Fruit fly (Drosophila melanogaster) whole organism, embryonic: Measurements from ENCODE around the gene CG3587.

Source experiments
- BEAF-32 ChIP-seq: fragments of 200-800 bp; sonication (Bioruptor generic); optimal IDR thresholded peaks from 3 replicates; lab custom pipeline; 2017; ENCODE audit warnings: missing biosample characterization, missing genetic modification characterization, mild to moderate bottlenecking, moderate library complexity, missing genetic modification reagents
- Blimp-1 ChIP-seq: fragments of 200-800 bp; sonication (Bioruptor generic); optimal IDR thresholded peaks from 3 replicates; lab custom pipeline; 2018; ENCODE audit warnings: missing biosample characterization, missing genetic modification characterization, mild to moderate bottlenecking, moderate library complexity, missing genetic modification reagents
- CG10543 ChIP-seq: fragments of 200-800 bp; sonication (Bioruptor generic); optimal IDR thresholded peaks from 3 replicates; lab custom pipeline; 2017; ENCODE audit warnings: missing biosample characterization, mild to moderate bottlenecking, missing genetic modification characterization, moderate library complexity
- CG11085 ChIP-seq: fragments of 200-800 bp; sonication (Bioruptor generic); IDR thresholded peaks from 2 replicates; pipeline ENCODE4 v1.3.6; 2022; ENCODE audit warnings: missing biosample characterization, missing genetic modification characterization
- CG11247 ChIP-seq: fragments of 200-800 bp; sonication (Bioruptor generic); IDR thresholded peaks from 2 replicates; pipeline ENCODE4 v1.3.6; 2022; ENCODE audit warnings: missing biosample characterization, missing genetic modification characterization
- CG11398 ChIP-seq: fragments of 200-800 bp; sonication (Bioruptor generic); optimal IDR thresholded peaks from 2 replicates; lab custom pipeline; 2016; ENCODE audit warnings: missing biosample characterization, missing genetic modification characterization
- CG15514 ChIP-seq: fragments of 200-800 bp; sonication (Bioruptor generic); optimal IDR thresholded peaks from 3 replicates; lab custom pipeline; 2017; ENCODE audit warnings: missing biosample characterization, missing genetic modification characterization, mild to moderate bottlenecking, moderate library complexity, missing genetic modification reagents
- CG18011 ChIP-seq: fragments of 200-800 bp; sonication (Bioruptor generic); optimal IDR thresholded peaks from 2 replicates; lab custom pipeline; 2017; ENCODE audit warnings: missing biosample characterization, missing genetic modification characterization, mild to moderate bottlenecking, moderate library complexity, missing genotype
- CG18619 ChIP-seq: fragments of 200-800 bp; sonication (Bioruptor generic); optimal IDR thresholded peaks from 3 replicates; lab custom pipeline; 2017; ENCODE audit warnings: missing biosample characterization, mild to moderate bottlenecking, missing genetic modification characterization
- CG2120 ChIP-seq: fragments of 200-800 bp; sonication (Bioruptor generic); optimal IDR thresholded peaks from 3 replicates; lab custom pipeline; 2016; ENCODE audit warnings: missing biosample characterization, missing genetic modification characterization
- CG2875 ChIP-seq: fragments of 200-800 bp; sonication (Bioruptor generic); optimal IDR thresholded peaks from 2 replicates; lab custom pipeline; 2017; ENCODE audit warnings: missing biosample characterization, mild to moderate bottlenecking, missing genetic modification characterization, missing genetic modification reagents
- CG3065 ChIP-seq: fragments of 200-800 bp; sonication (Bioruptor generic); optimal IDR thresholded peaks from 2 replicates; lab custom pipeline; 2016; ENCODE audit warnings: missing biosample characterization, missing genetic modification characterization
- CG33213 ChIP-seq: fragments of 200-800 bp; sonication (Bioruptor generic); optimal IDR thresholded peaks from 3 replicates; lab custom pipeline; 2016; ENCODE audit warnings: missing biosample characterization, missing genetic modification characterization
- CG42726 ChIP-seq: fragments of 200-800 bp; sonication (Bioruptor generic); IDR thresholded peaks from 2 replicates; pipeline ENCODE4 v1.3.6; 2022; ENCODE audit warnings: missing biosample characterization, missing genetic modification characterization; ENCODE audit not compliant: partially characterized antibody
- CG6654 ChIP-seq: fragments of 200-800 bp; sonication (Bioruptor generic); optimal IDR thresholded peaks from 2 replicates; lab custom pipeline; 2017; ENCODE audit warnings: missing biosample characterization, mild to moderate bottlenecking, missing genetic modification characterization
- CG7963 ChIP-seq: fragments of 200-800 bp; sonication (Bioruptor generic); IDR thresholded peaks from 3 replicates; pipeline ENCODE4 v1.3.6; 2022; ENCODE audit warnings: missing biosample characterization, missing genetic modification characterization; ENCODE audit not compliant: partially characterized antibody
- Lim3 ChIP-seq: fragments of 200-800 bp; sonication (Bioruptor generic); IDR thresholded peaks from 2 replicates; pipeline ENCODE4 v1.3.6; 2022; ENCODE audit warnings: missing biosample characterization, missing genetic modification characterization
- MBD-R2 ChIP-seq: fragments of 200-800 bp; sonication (Bioruptor generic); IDR thresholded peaks from 2 replicates; pipeline ENCODE4 v1.3.6; 2022; ENCODE audit warnings: missing biosample characterization, missing genetic modification characterization
- MTF-1 ChIP-seq: fragments of 200-800 bp; sonication (Bioruptor generic); optimal IDR thresholded peaks from 2 replicates; lab custom pipeline; 2018; ENCODE audit warnings: missing biosample characterization, mild to moderate bottlenecking, missing genetic modification characterization, borderline replicate concordance
- NfI ChIP-seq: fragments of 200-800 bp; sonication (Bioruptor generic); optimal IDR thresholded peaks from 3 replicates; lab custom pipeline; 2018; ENCODE audit warnings: missing biosample characterization, mild to moderate bottlenecking, missing genetic modification characterization, moderate library complexity
- Sin3A ChIP-seq: fragments of >200 bp; optimal IDR thresholded peaks from 2 replicates; lab custom pipeline; 2018
- Sox100B ChIP-seq: fragments of 200-800 bp; sonication (Bioruptor generic); optimal IDR thresholded peaks from 3 replicates; lab custom pipeline; 2018; ENCODE audit warnings: missing biosample characterization, mild to moderate bottlenecking, missing genetic modification characterization
- Ssrp ChIP-seq: fragments of 200-800 bp; sonication (Bioruptor generic); optimal IDR thresholded peaks from 2 replicates; lab custom pipeline; 2018; ENCODE audit warnings: missing biosample characterization, mild to moderate bottlenecking, missing genetic modification characterization, moderate library complexity
- ap ChIP-seq: fragments of 200-800 bp; sonication (Bioruptor generic); IDR thresholded peaks from 2 replicates; pipeline ENCODE4 v1.3.6; 2022; ENCODE audit warnings: missing biosample characterization, missing genetic modification characterization
- bbx ChIP-seq: fragments of 200-800 bp; sonication (Bioruptor generic); IDR thresholded peaks from 2 replicates; pipeline ENCODE4 v1.3.6; 2022; ENCODE audit warnings: missing biosample characterization, missing genetic modification characterization; ENCODE audit not compliant: partially characterized antibody
- bowl ChIP-seq: fragments of 200-800 bp; sonication (Bioruptor generic); IDR thresholded peaks from 2 replicates; pipeline ENCODE4 v1.3.6; 2022; ENCODE audit warnings: missing biosample characterization, missing genetic modification characterization
- cato ChIP-seq: fragments of 200-800 bp; sonication (Bioruptor generic); optimal IDR thresholded peaks from 2 replicates; lab custom pipeline; 2016; ENCODE audit warnings: missing biosample characterization, missing genetic modification characterization, borderline replicate concordance
- cwo ChIP-seq: fragments of 200-800 bp; sonication (Bioruptor generic); optimal IDR thresholded peaks from 3 replicates; lab custom pipeline; 2017; ENCODE audit warnings: missing biosample characterization, missing genetic modification characterization, mild to moderate bottlenecking, moderate library complexity, missing genetic modification reagents
- dimm ChIP-seq: fragments of 200-800 bp; sonication (Bioruptor generic); IDR thresholded peaks from 2 replicates; pipeline ENCODE4 v1.3.6; 2022; ENCODE audit warnings: missing biosample characterization, missing genetic modification characterization
- eve ChIP-seq, 2 experiments: fragments of >200 bp; optimal IDR thresholded peaks; 2 replicates each; lab custom pipeline; 2017; ENCODE audit warnings: missing biosample characterization in 2 of 2, missing genetic modification characterization in 2 of 2
- fd96Cb ChIP-seq: fragments of 200-800 bp; sonication (Bioruptor generic); optimal IDR thresholded peaks from 2 replicates; lab custom pipeline; 2018; ENCODE audit warnings: missing biosample characterization, mild to moderate bottlenecking, missing genetic modification characterization, moderate library complexity
- ken ChIP-seq: fragments of 200-800 bp; sonication (Bioruptor generic); IDR thresholded peaks from 3 replicates; pipeline ENCODE4 v1.3.6; 2022; ENCODE audit warnings: missing biosample characterization, missing genetic modification characterization
- knrl ChIP-seq: fragments of 200-800 bp; sonication (Bioruptor generic); IDR thresholded peaks from 3 replicates; pipeline ENCODE4 v1.3.6; 2022; ENCODE audit warnings: missing biosample characterization, missing genetic modification characterization; ENCODE audit not compliant: partially characterized antibody
- nmo ChIP-seq: fragments of 200-800 bp; sonication (Bioruptor generic); optimal IDR thresholded peaks from 2 replicates; lab custom pipeline; 2018; ENCODE audit warnings: missing biosample characterization, mild to moderate bottlenecking, missing genetic modification characterization, moderate library complexity
- otp ChIP-seq: fragments of 200-800 bp; sonication (Bioruptor generic); IDR thresholded peaks from 3 replicates; pipeline ENCODE4, ENCODE4 v1.3.6; 2022; ENCODE audit warnings: missing biosample characterization, missing genetic modification characterization
- pb ChIP-seq: fragments of 200-800 bp; sonication (Bioruptor generic); optimal IDR thresholded peaks from 3 replicates; lab custom pipeline; 2016; ENCODE audit warnings: missing biosample characterization, missing genetic modification characterization
- peb ChIP-seq: fragments of 200-800 bp; sonication (Bioruptor generic); IDR thresholded peaks from 2 replicates; pipeline ENCODE4 v1.3.6; 2022; ENCODE audit warnings: missing biosample characterization, missing genetic modification characterization
- prd ChIP-seq, 3 experiments: fragments of >200 bp in 2 of 3; fragments of 200-800 bp in 1 of 3; sonication (Bioruptor generic) in 1 of 3; optimal IDR thresholded peaks in 2 of 3; IDR thresholded peaks in 1 of 3; 2 replicates in 2 of 3; 3 replicates in 1 of 3; pipeline versions ENCODE4 v1.3.6 to Lab custom; 2017 to 2022; ENCODE audit warnings: missing biosample characterization in 1 of 3, missing genetic modification characterization in 1 of 3
- run ChIP-seq: fragments of 200-800 bp; sonication (Bioruptor generic); optimal IDR thresholded peaks from 3 replicates; lab custom pipeline; 2018; ENCODE audit warnings: missing biosample characterization, mild to moderate bottlenecking, missing genetic modification characterization
- shn ChIP-seq: fragments of 200-800 bp; sonication (Bioruptor generic); optimal IDR thresholded peaks from 3 replicates; lab custom pipeline; 2016; ENCODE audit warnings: missing biosample characterization, missing genetic modification characterization
- sna ChIP-seq: fragments of 200-800 bp; sonication (Bioruptor generic); IDR thresholded peaks from 2 replicates; pipeline ENCODE4 v1.3.6; 2022; ENCODE audit warnings: missing biosample characterization, missing genetic modification characterization; ENCODE audit not compliant: partially characterized antibody
- tll ChIP-seq, 2 experiments: fragments of 200-800 bp in 1 of 2; fragments of >200 bp in 1 of 2; sonication (Bioruptor generic) in 1 of 2; optimal IDR thresholded peaks; 2 replicates each; lab custom pipeline; 2017 to 2019; ENCODE audit warnings: missing biosample characterization in 2 of 2, missing genetic modification characterization in 2 of 2, mild to moderate bottlenecking in 1 of 2, moderate library complexity in 1 of 2
- trh ChIP-seq: fragments of 200-800 bp; sonication (Bioruptor generic); optimal IDR thresholded peaks from 2 replicates; lab custom pipeline; 2016; ENCODE audit warnings: missing biosample characterization, missing genetic modification characterization
- ttk ChIP-seq: fragments of 200-800 bp; sonication (Bioruptor generic); IDR thresholded peaks from 2 replicates; pipeline ENCODE4 v2.1.2; 2022; ENCODE audit warnings: missing biosample characterization, missing genetic modification characterization
- tup ChIP-seq: fragments of 200-800 bp; sonication (Bioruptor generic); optimal IDR thresholded peaks from 2 replicates; lab custom pipeline; 2016; ENCODE audit warnings: missing biosample characterization, mild to moderate bottlenecking, missing genetic modification characterization, moderate library complexity
- unpg ChIP-seq: fragments of 200-800 bp; sonication (Bioruptor generic); optimal IDR thresholded peaks from 3 replicates; lab custom pipeline; 2018; ENCODE audit warnings: missing biosample characterization, mild to moderate bottlenecking, missing genetic modification characterization, moderate library complexity
- vnd ChIP-seq: fragments of 200-800 bp; sonication (Bioruptor generic); IDR thresholded peaks from 3 replicates; pipeline ENCODE4 v1.3.6; 2022; ENCODE audit warnings: missing biosample characterization, missing genetic modification characterization; ENCODE audit not compliant: partially characterized antibody

The CG3587 gene

DNA sequence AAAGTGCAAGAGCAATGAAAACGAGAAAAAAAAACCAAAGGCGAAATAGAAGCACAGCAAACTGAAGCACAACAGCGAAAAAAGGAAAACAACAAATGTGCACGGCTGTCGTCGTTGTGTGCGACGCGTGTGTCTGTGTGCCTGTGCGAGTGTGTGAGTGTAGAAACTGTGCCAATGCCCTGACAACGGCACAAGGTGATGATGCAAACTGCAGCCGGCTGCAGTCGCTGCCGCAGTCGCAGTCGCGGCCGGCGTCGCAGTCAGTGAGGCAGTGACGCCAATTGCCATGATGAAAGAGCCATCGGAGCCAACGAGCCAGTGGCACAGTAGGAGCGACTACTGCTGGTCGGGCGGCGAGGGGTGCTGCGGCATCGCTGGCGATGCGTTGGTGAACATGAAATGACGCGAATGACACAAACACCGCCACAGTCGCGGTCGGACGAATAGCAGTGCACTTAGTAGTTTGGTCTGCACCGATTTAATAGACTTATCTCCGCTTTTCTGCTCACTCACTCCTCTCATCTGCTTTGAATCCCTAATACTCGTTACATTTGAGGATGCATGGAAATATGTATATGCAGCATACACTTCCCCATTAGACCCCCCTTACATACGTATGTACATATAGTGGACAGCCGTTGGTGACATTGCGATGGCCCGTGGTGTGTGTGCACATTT lies 28.6 kb downstream of the CG3587 start (continued):
- TF ChIP-seq prd (optimal IDR thresholded peaks at IDR 0.05; lab: Kevin White, UChicago) (no peak), prd (GFP tag; IDR thresholded peaks at IDR 0.05; lab: Robert Waterston, UW) (peak; percentile 66; the same call in 2 of the 3 replicates), CG6654 (GFP tag; lab: Kevin White, UChicago) (peak; percentile 20), CG7963 (no peak), bowl (GFP tag; lab: Robert Waterston, UW) (no peak), MTF-1 (peak; percentile 32), CG11247 (GFP tag; lab: Robert Waterston, UW) (no peak), Lim3 (GFP tag; lab: Robert Waterston, UW) (no peak; the same call in 1 of the 2 replicates), dimm (GFP tag; lab: Robert Waterston, UW) (peak; percentile 24; the same call in 1 of the 2 replicates), tup (GFP tag; lab: Kevin White, UChicago) (no peak), CG42726 (GFP tag; lab: Robert Waterston, UW) (no peak), CG10543 (GFP tag; lab: Kevin White, UChicago) (peak; percentile 45), CG11085 (GFP tag; lab: Robert Waterston, UW) (no peak), CG18619 (peak; percentile 44), MBD-R2 (no peak), CG15514 (GFP tag; lab: Kevin White, UChicago) (no peak), BEAF-32 (GFP tag; lab: Kevin White, UChicago) (no peak), tll (GFP tag; optimal IDR thresholded peaks at IDR 0.05; lab: Kevin White, UChicago) (no peak), NfI (GFP tag; lab: Kevin White, UChicago) (peak; percentile 61), bbx (GFP tag; lab: Robert Waterston, UW) (no peak), CG2120 (GFP tag; lab: Kevin White, UChicago) (no peak), Ssrp (tag; lab: Kevin White, UChicago) (peak; percentile 66), CG2875 (GFP tag; lab: Kevin White, UChicago) (peak; percentile 46), CG18011 (GFP tag; lab: Kevin White, UChicago) (no peak), otp (0 out of 3 replicates have a peak, but pooled peaks have one; percentile 31), nmo (GFP tag; lab: Kevin White, UChicago) (peak; percentile 77), ap (GFP tag; lab: Robert Waterston, UW) (peak; percentile 34; the same call in 1 of the 2 replicates), sna (GFP tag; lab: Robert Waterston, UW) (no peak), vnd (GFP tag; lab: Robert Waterston, UW) (no peak), pb (GFP tag; lab: Kevin White, UChicago) (peak; percentile 21), Sox100B (GFP tag; lab: Kevin White, UChicago) (peak; percentile 70), CG3065 (GFP tag; lab: Kevin White, UChicago) (no peak), Sin3A (no peak), Blimp-1 (GFP tag; lab: Kevin White, UChicago) (peak; percentile 63), shn (peak; percentile 11), CG11398 (GFP tag; lab: Kevin White, UChicago) (peak; percentile 15), peb (GFP tag; lab: Robert Waterston, UW) (0 out of 2 replicates have a peak, but pooled peaks have one; percentile 16), trh (GFP tag; lab: Kevin White, UChicago) (no peak), ttk (GFP tag; lab: Robert Waterston, UW) (peak; percentile 54; the same call in 1 of the 2 replicates), fd96Cb (peak; percentile 78), knrl (GFP tag; lab: Robert Waterston, UW) (no peak), unpg (GFP tag; lab: Kevin White, UChicago) (peak; percentile 70), cato (GFP tag; lab: Kevin White, UChicago) (no peak), ken (GFP tag; lab: Robert Waterston, UW) (peak; percentile 63; the same call in 1 of the 3 replicates), cwo (peak; percentile 38), CG33213 (GFP tag; lab: Kevin White, UChicago) (no peak), eve (GFP tag; optimal IDR thresholded peaks at IDR 0.05; lab: Kevin White, UChicago) (peak in 1 of 2 experiments; percentile 81), run (tag; lab: Kevin White, UChicago) (peak; percentile 53)
